Fruit fly (Drosophila melanogaster) whole organism, pupa: ENCODE data around the gene CG11322.

Source experiments
- CG10348 ChIP-seq: fragments of 200-800 bp; sonication (Bioruptor generic); IDR thresholded peaks from 2 replicates; pipeline ENCODE4 v1.3.6; 2022; ENCODE audit warnings: missing biosample characterization, missing genetic modification characterization
- CG12605 ChIP-seq: fragments of 200-800 bp; sonication (Bioruptor generic); IDR thresholded peaks from 2 replicates; pipeline ENCODE4 v1.3.6; 2022; ENCODE audit warnings: missing biosample characterization, missing genetic modification characterization
- CG17806 ChIP-seq: fragments of 200-800 bp; sonication (Bioruptor generic); optimal IDR thresholded peaks from 2 replicates; lab custom pipeline; 2018; ENCODE audit warnings: missing biosample characterization, mild to moderate bottlenecking, missing genetic modification characterization, moderate library complexity
- CG34367 ChIP-seq: fragments of 200-800 bp; sonication (Bioruptor generic); optimal IDR thresholded peaks from 2 replicates; lab custom pipeline; 2018; ENCODE audit warnings: missing biosample characterization, mild to moderate bottlenecking, missing genetic modification characterization
- CG8159 ChIP-seq: fragments of 200-800 bp; sonication (Bioruptor generic); optimal IDR thresholded peaks from 3 replicates; lab custom pipeline; 2018; ENCODE audit warnings: missing biosample characterization, mild to moderate bottlenecking, missing genetic modification characterization, moderate library complexity
- CG8301 ChIP-seq: fragments of 200-800 bp; sonication (Bioruptor generic); optimal IDR thresholded peaks from 2 replicates; lab custom pipeline; 2018; ENCODE audit warnings: missing biosample characterization, mild to moderate bottlenecking, missing genetic modification characterization
- CG9948 ChIP-seq: fragments of 200-800 bp; sonication (Bioruptor generic); optimal IDR thresholded peaks from 2 replicates; lab custom pipeline; 2018; ENCODE audit warnings: missing biosample characterization, mild to moderate bottlenecking, missing genetic modification characterization, moderate library complexity
- EcR ChIP-seq: fragments of 200-800 bp; sonication (Bioruptor generic); optimal IDR thresholded peaks from 3 replicates; lab custom pipeline; 2019; ENCODE audit warnings: missing biosample characterization, missing genetic modification characterization, mild to moderate bottlenecking, moderate library complexity, missing genetic modification reagents
- Ets98B ChIP-seq: fragments of 200-800 bp; sonication (Bioruptor generic); IDR thresholded peaks from 2 replicates; pipeline ENCODE4 v1.3.6; 2022; ENCODE audit warnings: missing biosample characterization, missing genetic modification characterization
- Pif1B ChIP-seq: fragments of 200-800 bp; sonication (Bioruptor generic); optimal IDR thresholded peaks from 3 replicates; lab custom pipeline; 2016; ENCODE audit warnings: missing biosample characterization, missing genetic modification characterization
- Snoo ChIP-seq: fragments of 200-800 bp; sonication (Bioruptor generic); optimal IDR thresholded peaks from 3 replicates; lab custom pipeline; 2017; ENCODE audit warnings: missing biosample characterization, mild to moderate bottlenecking, missing genetic modification characterization, inconsistent platforms
- rn ChIP-seq: fragments of 200-800 bp; sonication (Bioruptor generic); IDR thresholded peaks from 2 replicates; pipeline ENCODE4 v1.3.6; 2022; ENCODE audit warnings: missing biosample characterization, missing genetic modification characterization

DNA sequence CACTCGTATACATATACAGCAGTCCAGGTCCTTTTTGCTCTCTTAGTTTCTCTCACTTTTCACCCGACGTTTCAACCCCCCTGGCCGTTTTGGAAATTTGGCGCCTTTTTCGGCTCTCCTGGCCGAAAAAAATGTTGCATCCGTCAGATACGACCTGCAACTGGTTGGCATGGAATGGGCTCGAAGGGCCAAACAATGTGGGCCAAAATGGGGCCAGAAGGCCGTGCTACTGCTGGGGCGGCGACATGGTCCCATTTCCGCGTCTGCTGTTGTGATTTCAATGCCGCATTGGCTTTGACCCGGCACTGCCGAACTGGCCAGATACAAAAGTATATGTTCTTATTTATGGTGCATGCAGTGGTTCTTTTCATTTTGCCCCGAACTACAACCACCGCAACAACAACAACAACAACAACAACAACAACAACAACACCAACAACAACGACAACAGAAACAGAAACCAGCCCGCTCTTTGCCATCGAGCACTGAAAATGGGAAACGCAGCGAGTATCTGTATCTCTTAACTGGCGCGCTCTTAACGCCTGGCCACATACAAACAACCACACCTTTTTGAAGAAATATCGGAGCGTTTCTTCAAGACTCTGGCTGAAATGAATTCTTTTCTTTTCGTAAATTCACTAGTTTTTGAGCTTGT lies 34.5 kb upstream of the CG11322 start:
- TF ChIP-seq CG9948 (tag; lab: Kevin White, UChicago) (no peak), CG17806 (tag; lab: Kevin White, UChicago) (no peak), Snoo (tag; lab: Kevin White, UChicago) (no peak), CG8301 (tag; lab: Kevin White, UChicago) (no peak), Ets98B (GFP tag; lab: Robert Waterston, UW) (no peak), rn (GFP tag; lab: Robert Waterston, UW) (no peak), CG34367 (no peak), CG10348 (GFP tag; lab: Robert Waterston, UW) (no peak), EcR (GFP tag; lab: Kevin White, UChicago) (no peak), CG8159 (tag; lab: Kevin White, UChicago) (no peak), Pif1B (GFP tag; lab: Kevin White, UChicago) (no peak), CG12605 (GFP tag; lab: Robert Waterston, UW) (no peak)
